Fruit fly (Drosophila melanogaster): Measurements from ENCODE around the gene Akap200.

Gene Akap200

dm6 chr2L:8370364-8371326 lies 44.8 kb upstream of the Akap200 start, which contains the start of gene CG17292:
TSS of gene CG17292 (plus strand) at chr2L:8370454.
- TF ChIP-seq Smox (GFP tag; optimal IDR thresholded peaks at IDR 0.05) (no peak), CG32006 (GFP tag; optimal IDR thresholded peaks at IDR 0.05) (no peak), CG11902 (GFP tag; optimal IDR thresholded peaks at IDR 0.05) (no peak), CG4318 (GFP tag; optimal IDR thresholded peaks at IDR 0.05) (no peak), CG6808 (GFP tag; optimal IDR thresholded peaks at IDR 0.05) (no peak), CG6276 (GFP tag; optimal IDR thresholded peaks at IDR 0.05) (peak; percentile 16), CG6854 (GFP tag; optimal IDR thresholded peaks at IDR 0.05) (no peak), Gug (GFP tag; IDR thresholded peaks at IDR 0.05) (no peak), fd85E (GFP tag; optimal IDR thresholded peaks at IDR 0.05) (no peak), CG6163 (GFP tag; IDR thresholded peaks at IDR 0.05) (peak; percentile 47; the same call in 1 of the 3 replicates), Lpt (GFP tag; optimal IDR thresholded peaks at IDR 0.05) (peak; percentile 38), CG6792 (GFP tag; optimal IDR thresholded peaks at IDR 0.05) (peak; percentile 13), Hr39 (GFP tag; optimal IDR thresholded peaks at IDR 0.05) (no peak), Eip93F (GFP tag; optimal IDR thresholded peaks at IDR 0.05) (no peak), Sox14 (GFP tag; optimal IDR thresholded peaks at IDR 0.05) (no peak), CG8119 (GFP tag; IDR thresholded peaks at IDR 0.05) (no peak; the same call in 2 of the 3 replicates), CG10669 (GFP tag; optimal IDR thresholded peaks at IDR 0.05) (no peak), CG3032 (tag; optimal IDR thresholded peaks at IDR 0.05) (peak; percentile 21), Ets21C (GFP tag; optimal IDR thresholded peaks at IDR 0.05) (no peak), spab (GFP tag; optimal IDR thresholded peaks at IDR 0.05) (no peak), CG7368 (GFP tag; optimal IDR thresholded peaks at IDR 0.05) (no peak), cyc (GFP tag; optimal IDR thresholded peaks at IDR 0.05) (no peak), OdsH (GFP tag; optimal IDR thresholded peaks at IDR 0.05) (no peak), fd59A (GFP tag; optimal IDR thresholded peaks at IDR 0.05) (no peak), CG11762 (GFP tag; optimal IDR thresholded peaks at IDR 0.05; ENCODE audit: insufficient read depth) (no peak), Hr38 (GFP tag; optimal IDR thresholded peaks at IDR 0.05) (no peak), vri (GFP tag; optimal IDR thresholded peaks at IDR 0.05) (no peak), achi (GFP tag; optimal IDR thresholded peaks at IDR 0.05) (peak; percentile 35), CG3919 (GFP tag; optimal IDR thresholded peaks at IDR 0.05) (no peak), Sox15 (GFP tag; optimal IDR thresholded peaks at IDR 0.05) (no peak), acj6 (GFP tag; optimal IDR thresholded peaks at IDR 0.05) (no peak), CG8319 (GFP tag; optimal IDR thresholded peaks at IDR 0.05) (no peak), CG1621 (tag; optimal IDR thresholded peaks at IDR 0.05) (peak; percentile 47), dac (GFP tag; optimal IDR thresholded peaks at IDR 0.05) (no peak), Met (GFP tag; optimal IDR thresholded peaks at IDR 0.05) (peak; percentile 9), CG8632 (GFP tag; optimal IDR thresholded peaks at IDR 0.05) (no peak), CG31627 (GFP tag; optimal IDR thresholded peaks at IDR 0.05) (no peak), CG15336 (GFP tag; IDR thresholded peaks at IDR 0.05) (peak; percentile 43; the same call in 1 of the 2 replicates), Eip78C (GFP tag) (peak; percentile 58), ss (GFP tag; optimal IDR thresholded peaks at IDR 0.05) (no peak), salr (GFP tag; optimal IDR thresholded peaks at IDR 0.05) (no peak), CG10631 (GFP tag; optimal IDR thresholded peaks at IDR 0.05) (no peak), dsx (GFP tag; optimal IDR thresholded peaks at IDR 0.05; ENCODE audit: poor library complexity, severe bottlenecking) (no peak), CG9139 (GFP tag; optimal IDR thresholded peaks at IDR 0.05) (no peak), Blimp-1 (GFP tag; optimal IDR thresholded peaks at IDR 0.05) (no peak), esn (GFP tag; optimal IDR thresholded peaks at IDR 0.05) (no peak), topi (GFP tag; optimal IDR thresholded peaks at IDR 0.05) (peak; percentile 6), pdm3 (GFP tag; optimal IDR thresholded peaks at IDR 0.05) (no peak), lz (GFP tag; optimal IDR thresholded peaks at IDR 0.05) (no peak), CG11294 (GFP tag; IDR thresholded peaks at IDR 0.05) (no peak)

Data from whole organism, prepupa.